Fruit fly (Drosophila melanogaster) S2 (cell line): ENCODE results near the gene CG11905.

ENCODE experiments used
- CG8478 ChIP-seq: fragments of >200 bp; optimal IDR thresholded peaks from 2 replicates; lab custom pipeline; 2018
- CTCF ChIP-seq, 2 experiments: fragments of >200 bp; optimal IDR thresholded peaks; 2 replicates each; lab custom pipeline; 2018

DNA sequence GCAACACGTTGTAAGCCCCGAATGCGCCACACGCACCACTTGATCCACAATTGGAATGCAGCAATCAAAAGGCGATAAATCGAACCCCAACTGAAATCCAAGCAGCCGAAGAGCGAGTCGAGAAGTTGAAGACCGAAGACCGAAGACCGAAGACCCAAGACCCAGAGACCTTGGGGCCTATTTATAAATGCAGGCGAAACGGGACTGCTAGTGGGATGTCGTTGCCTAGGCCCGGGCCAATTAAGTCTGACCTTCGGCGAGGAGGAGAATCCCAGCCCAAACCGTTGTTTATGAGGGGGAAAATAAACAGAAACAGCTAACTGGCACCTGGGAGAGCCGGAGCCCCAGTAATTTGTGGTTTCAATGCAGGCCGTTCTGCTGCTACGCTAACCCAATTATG lies 1.4 kb upstream of the CG11905 start:
- TF ChIP-seq CG8478 (lab: Kevin White, UChicago) (no peak), CTCF (optimal IDR thresholded peaks at IDR 0.05; lab: Kevin White, UChicago) (no peak)
